Fruit fly (Drosophila melanogaster): ENCODE measurements around the gene myd.

Gene myd

DNA sequence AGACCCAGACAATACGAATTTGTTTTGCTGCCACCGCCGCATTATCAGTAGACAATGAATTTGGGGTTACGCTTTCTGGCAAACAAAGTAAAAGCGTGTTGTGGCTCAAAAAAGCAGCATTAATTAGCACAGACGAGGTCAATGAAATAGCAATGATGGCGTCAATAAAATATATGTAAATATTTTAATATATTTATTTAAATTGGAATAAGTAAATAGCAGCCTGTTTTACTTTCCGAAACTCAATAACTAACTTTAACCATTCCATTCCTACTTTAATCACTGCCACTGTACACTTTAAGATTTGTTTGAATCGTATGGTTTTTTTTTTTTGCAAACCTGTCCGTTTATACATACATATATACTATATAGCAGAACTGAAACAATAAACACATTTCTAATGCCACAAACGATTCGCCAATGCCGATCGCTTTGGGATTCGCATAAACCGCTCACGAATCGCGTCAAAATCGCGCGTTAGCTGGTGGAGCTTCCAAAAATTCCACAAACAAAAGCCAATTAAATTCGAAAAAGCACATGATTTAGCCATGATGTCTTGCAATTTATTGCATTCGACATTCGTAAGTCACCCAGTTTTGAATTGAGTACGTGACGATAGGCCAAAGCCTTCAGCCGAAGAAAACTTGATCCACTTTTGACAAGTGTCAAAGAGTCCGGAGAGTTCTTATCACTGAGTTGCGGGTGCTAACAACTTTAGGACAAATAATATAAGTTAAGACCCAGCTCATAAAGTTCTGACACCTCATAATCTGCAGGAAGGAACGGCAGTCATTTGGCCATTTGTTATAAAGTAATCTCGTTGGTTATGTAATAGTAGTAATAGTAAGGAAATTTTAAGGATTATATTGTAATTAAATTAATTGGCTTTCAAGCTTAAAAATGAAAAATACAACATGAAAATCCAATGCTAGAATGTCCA lies 28.3 kb upstream of the myd start:
- TF ChIP-seq CG4282 (GFP tag; optimal IDR thresholded peaks at IDR 0.05) (no peak), seq (GFP tag; IDR thresholded peaks at IDR 0.05) (no peak), MTF-1 (GFP tag; optimal IDR thresholded peaks at IDR 0.05; ENCODE audit: borderline replicate concordance) (no peak), Side (GFP tag; optimal IDR thresholded peaks at IDR 0.05) (no peak), Taf1 (GFP tag; IDR thresholded peaks at IDR 0.05) (no peak), ham (GFP tag; IDR thresholded peaks at IDR 0.05) (no peak), Nf-YA (GFP tag; IDR thresholded peaks at IDR 0.05) (no peak), CG10366 (GFP tag; IDR thresholded peaks at IDR 0.05) (peak; percentile 41), grau (tag; optimal IDR thresholded peaks at IDR 0.05) (peak; percentile 46), unc-4 (GFP tag; IDR thresholded peaks at IDR 0.05; ENCODE audit: partially characterized antibody) (no peak), Sox102F (GFP tag; optimal IDR thresholded peaks at IDR 0.05) (peak; percentile 63), lab (GFP tag; optimal IDR thresholded peaks at IDR 0.05) (peak; percentile 61), Neu2 (GFP tag; optimal IDR thresholded peaks at IDR 0.05; ENCODE audit: borderline replicate concordance) (no peak), CG13287 (GFP tag; IDR thresholded peaks at IDR 0.05; ENCODE audit: partially characterized antibody) (no peak), Kr (GFP tag; optimal IDR thresholded peaks at IDR 0.05) (no peak), ranshi (GFP tag; IDR thresholded peaks at IDR 0.05) (peak; percentile 27; the same call in 1 of the 2 replicates), exex (tag; optimal IDR thresholded peaks at IDR 0.05) (no peak), ap (GFP tag; IDR thresholded peaks at IDR 0.05) (no peak), slp2 (GFP tag; optimal IDR thresholded peaks at IDR 0.05) (no peak), sug (tag; optimal IDR thresholded peaks at IDR 0.05) (no peak), CG9797 (GFP tag; optimal IDR thresholded peaks at IDR 0.05) (no peak), MBD-R2 (GFP tag; IDR thresholded peaks at IDR 0.05) (peak; percentile 17; the same call in 1 of the 2 replicates), jing (GFP tag; optimal IDR thresholded peaks at IDR 0.05) (no peak), al (GFP tag; IDR thresholded peaks at IDR 0.05) (peak; percentile 49; the same call in 1 of the 2 replicates), CG4707 (GFP tag; optimal IDR thresholded peaks at IDR 0.05) (no peak), Drgx (GFP tag; IDR thresholded peaks at IDR 0.05) (peak; percentile 58), scrt (GFP tag; optimal IDR thresholded peaks at IDR 0.05) (no peak), pum (GFP tag; optimal IDR thresholded peaks at IDR 0.05) (no peak), CG4404 (GFP tag; IDR thresholded peaks at IDR 0.05) (no peak), nmo (GFP tag; optimal IDR thresholded peaks at IDR 0.05) (peak; percentile 24), NC2α (GFP tag; optimal IDR thresholded peaks at IDR 0.05) (no peak), psq (GFP tag; optimal IDR thresholded peaks at IDR 0.05) (no peak), CG12236 (GFP tag; optimal IDR thresholded peaks at IDR 0.05) (no peak), gem (tag; optimal IDR thresholded peaks at IDR 0.05) (peak; percentile 59), CG15696 (tag; optimal IDR thresholded peaks at IDR 0.05) (no peak), twi (tag; optimal IDR thresholded peaks at IDR 0.05) (no peak), Spps (tag; optimal IDR thresholded peaks at IDR 0.05) (no peak), ATbp (GFP tag; optimal IDR thresholded peaks at IDR 0.05) (peak; percentile 9), Ets65A (GFP tag) (no peak), Chrac-16 (GFP tag; optimal IDR thresholded peaks at IDR 0.05) (no peak), HmgZ (tag; optimal IDR thresholded peaks at IDR 0.05) (no peak), CG3726 (GFP tag; IDR thresholded peaks at IDR 0.05) (no peak), danr (GFP tag; IDR thresholded peaks at IDR 0.05) (no peak), Doc3 (GFP tag; IDR thresholded peaks at IDR 0.05; ENCODE audit: partially characterized antibody) (no peak), Mes4 (GFP tag; optimal IDR thresholded peaks at IDR 0.05) (no peak), CG11723 (GFP tag; optimal IDR thresholded peaks at IDR 0.05) (no peak), chm (GFP tag; IDR thresholded peaks at IDR 0.05) (no peak), gce (GFP tag; IDR thresholded peaks at IDR 0.05) (no peak), CrebB (tag; optimal IDR thresholded peaks at IDR 0.05) (no peak)
